Fruit fly (Drosophila melanogaster) whole organism, prepupa: ENCODE data around the gene Eig71Ec.

Source experiments
- CG10631 ChIP-seq: fragments of 200-800 bp; sonication (Bioruptor generic); optimal IDR thresholded peaks from 2 replicates; lab custom pipeline; 2016; ENCODE audit warnings: missing biosample characterization, missing genetic modification characterization
- CG16779 ChIP-seq: fragments of 200-800 bp; sonication (Bioruptor generic); optimal IDR thresholded peaks from 3 replicates; lab custom pipeline; 2017; ENCODE audit warnings: missing biosample characterization, mild to moderate bottlenecking, missing genetic modification characterization
- fd85E ChIP-seq: fragments of 200-800 bp; sonication (Bioruptor generic); optimal IDR thresholded peaks from 3 replicates; lab custom pipeline; 2016; ENCODE audit warnings: missing biosample characterization, missing genetic modification characterization
- ss ChIP-seq, 2 experiments: fragments of 200-800 bp; sonication (Bioruptor generic); optimal IDR thresholded peaks; 2 replicates in 1 of 2; 3 replicates in 1 of 2; lab custom pipeline; 2017 to 2018; ENCODE audit warnings: mild to moderate bottlenecking in 2 of 2, missing biosample characterization in 2 of 2, missing genetic modification characterization in 2 of 2, moderate library complexity in 1 of 2

dm6 chr3L:15692388-15692787, 40.3 kb upstream of the Eig71Ec start:
- TF ChIP-seq ss (GFP tag; optimal IDR thresholded peaks at IDR 0.05; lab: Kevin White, UChicago) = no peak
- TF ChIP-seq fd85E (GFP tag; lab: Kevin White, UChicago) = no peak
- no peak for TF ChIP-seq CG16779 (tag; lab: Kevin White, UChicago)
- no peak for TF ChIP-seq CG10631
